Fruit fly (Drosophila melanogaster): ENCODE measurements around the gene CG16974.

The CG16974 gene

dm6 chr2L:13164994-13165801 is 26.6 kb downstream of the CG16974 start, which contains the start of gene Sirt1:
Gene Sirt1 (plus strand): TSS chr2L:13165564.
- TF ChIP-seq CG8478 (optimal IDR thresholded peaks at IDR 0.05): no peak
- TF ChIP-seq CTCF (optimal IDR thresholded peaks at IDR 0.05): no peak

DNA sequence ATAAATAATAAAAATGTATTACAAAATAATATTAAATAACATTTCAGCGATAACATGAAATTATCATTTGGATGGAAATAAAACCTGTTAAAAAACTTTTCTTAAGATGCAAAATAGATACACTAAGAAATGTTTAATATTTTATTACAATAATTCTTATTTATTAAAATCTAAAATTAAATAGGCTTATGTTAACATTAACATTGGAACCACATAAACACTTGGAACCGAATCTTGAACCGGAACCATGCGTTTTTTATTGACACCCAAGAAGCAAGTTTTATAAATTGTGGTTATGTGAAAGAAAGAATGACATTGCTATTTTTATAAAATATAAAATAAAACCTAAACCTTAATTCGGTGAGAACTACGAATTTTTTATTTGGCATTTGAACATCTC is 31.6 kb downstream of the CG16974 start, which contains the start of gene kmg:
Gene kmg (plus strand): TSS at position 301 of the 400 bp plus-strand sequence.
- no peak for TF ChIP-seq CG8478 (optimal IDR thresholded peaks at IDR 0.05)
- TF ChIP-seq CTCF (optimal IDR thresholded peaks at IDR 0.05): no peak

DNA sequence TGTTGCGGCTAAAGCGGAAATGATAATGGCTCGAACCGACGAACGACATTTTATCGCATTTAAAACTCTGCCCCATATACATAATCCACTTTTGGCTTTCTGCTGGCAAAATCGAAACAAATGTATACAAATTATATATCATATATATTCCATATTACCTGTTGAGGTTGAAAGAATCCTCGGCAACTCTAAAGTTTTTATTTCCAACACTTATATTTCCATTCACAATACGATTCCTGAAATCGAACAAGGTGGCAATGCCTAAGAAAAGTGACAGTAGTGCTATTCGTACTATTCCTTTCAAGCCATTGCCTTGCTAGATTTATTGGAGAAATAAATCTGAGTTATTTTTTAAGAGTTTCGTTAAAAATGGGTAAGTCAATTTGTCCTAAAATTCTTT is 33.3 kb downstream of the CG16974 start, which contains the start of gene Pk34A:
Gene Pk34A (plus strand): TSS at position 301 of the 400 bp plus-strand sequence.
- TF ChIP-seq CG8478 (optimal IDR thresholded peaks at IDR 0.05) (no peak), CTCF (optimal IDR thresholded peaks at IDR 0.05) (no peak)

- no peak for TF ChIP-seq CTCF (optimal IDR thresholded peaks at IDR 0.05)
- TF ChIP-seq CG8478 (optimal IDR thresholded peaks at IDR 0.05): no peak
Measured at dm6 chr2L:13157903-13158302, 33.9 kb downstream of the CG16974 start.

- TF ChIP-seq CTCF (optimal IDR thresholded peaks at IDR 0.05) (no peak), CG8478 (optimal IDR thresholded peaks at IDR 0.05) (no peak)
Measured at dm6 chr2L:13156349-13156748, 35.4 kb downstream of the CG16974 start.

- TF ChIP-seq CTCF (optimal IDR thresholded peaks at IDR 0.05) (no peak), CG8478 (optimal IDR thresholded peaks at IDR 0.05) (no peak)
Measured at dm6 chr2L:13154313-13154712, 37.5 kb downstream of the CG16974 start.

dm6 chr2L:13146254-13146653 is 45.5 kb downstream of the CG16974 start:
- TF ChIP-seq CG8478 (optimal IDR thresholded peaks at IDR 0.05) (no peak), CTCF (optimal IDR thresholded peaks at IDR 0.05) (no peak)

DNA sequence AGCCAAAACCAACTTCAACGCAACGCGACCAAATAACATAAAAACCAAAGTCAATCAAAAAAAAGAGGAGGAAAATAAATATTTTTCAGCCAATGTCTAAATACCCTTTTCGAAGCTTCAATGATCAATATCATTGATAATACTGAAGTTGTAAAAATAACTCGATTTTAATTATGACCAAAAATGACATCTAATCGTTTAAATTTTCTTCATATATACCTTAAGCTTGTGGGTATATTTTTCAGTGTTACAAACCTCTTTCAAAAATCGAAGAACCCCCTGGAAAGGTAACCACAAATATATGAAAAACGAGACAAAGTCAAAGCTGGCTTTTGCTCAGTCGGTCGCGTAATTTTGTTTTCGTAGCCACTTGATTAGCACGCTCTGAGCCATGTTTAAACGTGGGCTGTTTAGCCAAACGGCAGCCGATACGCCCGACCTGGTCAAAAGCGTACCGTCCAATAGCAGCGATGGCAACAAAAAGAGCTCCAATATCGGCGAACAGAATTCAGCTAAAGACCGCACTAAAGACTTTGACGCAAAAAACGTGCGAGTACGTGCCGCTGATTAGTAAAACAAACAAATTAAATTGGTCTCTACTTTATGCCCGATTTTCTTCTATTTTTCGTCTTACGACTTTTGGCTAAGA is 46.6 kb downstream of the CG16974 start:
- no peak for TF ChIP-seq CTCF (optimal IDR thresholded peaks at IDR 0.05)

- TF ChIP-seq CG8478 (optimal IDR thresholded peaks at IDR 0.05) (no peak), CTCF (optimal IDR thresholded peaks at IDR 0.05) (no peak)
Measured at dm6 chr2L:13143522-13143921, 48.3 kb downstream of the CG16974 start, which contains the start of gene CG16978. Gene CG16978 (minus strand): TSS chr2L:13143622.

DNA sequence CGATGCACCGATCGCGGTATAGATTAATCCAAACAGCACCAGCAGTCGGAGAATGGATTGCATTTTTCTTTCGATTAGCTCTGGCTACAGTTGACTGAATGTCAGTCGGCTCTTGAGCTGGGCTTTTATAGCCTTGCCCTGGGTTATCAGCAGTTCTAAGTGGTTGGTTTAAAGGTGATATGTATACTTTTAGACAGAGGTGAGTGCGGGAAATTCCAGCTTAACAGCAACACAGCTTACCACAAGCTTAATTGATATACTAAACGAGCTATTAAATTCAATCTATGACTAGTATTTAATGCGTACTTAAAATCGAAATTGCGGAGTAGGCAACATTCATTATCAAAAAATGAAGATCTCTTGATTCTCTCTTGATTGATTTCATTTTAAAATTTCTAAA is 49.0 kb downstream of the CG16974 start, which contains the start of gene CG9928:
Gene CG9928 (minus strand): TSS at position 101 of the 400 bp plus-strand sequence.
- TF ChIP-seq CG8478 (optimal IDR thresholded peaks at IDR 0.05) (no peak), CTCF (optimal IDR thresholded peaks at IDR 0.05) (no peak)

DNA sequence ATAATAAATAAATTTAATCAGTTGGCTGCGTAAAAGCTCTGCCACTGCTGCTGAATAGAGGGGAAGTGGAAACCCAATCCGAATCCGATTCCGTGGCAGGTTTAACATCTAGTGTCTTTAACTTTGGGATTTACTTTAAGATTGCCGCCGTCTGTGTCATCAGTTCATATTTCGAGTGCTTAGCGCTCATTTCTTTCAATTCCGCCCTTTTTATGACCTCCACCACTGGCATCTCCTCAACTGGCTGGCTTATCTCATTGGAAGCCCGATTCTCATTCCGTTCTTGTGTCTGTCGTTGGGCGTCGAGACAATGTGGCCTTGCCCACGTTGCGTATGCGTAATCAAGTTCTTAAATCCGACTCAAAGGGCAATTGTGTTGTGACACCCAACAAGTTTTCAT is 50.9 kb downstream of the CG16974 start:
- TF ChIP-seq CG8478 (optimal IDR thresholded peaks at IDR 0.05) (no peak), CTCF (optimal IDR thresholded peaks at IDR 0.05) (no peak)

DNA sequence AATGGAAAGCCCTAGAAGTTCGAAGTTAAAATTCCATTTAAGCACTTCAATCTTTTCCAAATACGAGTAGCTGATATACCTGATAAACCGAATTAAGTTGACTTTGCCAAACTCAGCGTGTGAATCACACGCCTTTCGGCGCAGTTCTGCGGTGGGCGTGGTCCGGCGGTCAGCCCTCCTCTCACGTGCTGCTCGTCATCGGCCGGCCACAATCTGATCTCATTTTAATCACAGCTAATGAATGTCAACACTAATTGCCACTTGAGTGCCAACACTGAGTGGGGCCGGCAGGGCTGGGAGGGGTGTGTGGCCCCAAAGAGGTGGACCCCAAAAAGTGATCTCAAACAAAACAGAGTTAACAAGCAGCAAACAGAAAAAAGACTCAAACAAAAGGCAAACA is 55.9 kb downstream of the CG16974 start:
- TF ChIP-seq CTCF (optimal IDR thresholded peaks at IDR 0.05) (no peak), CG8478 (optimal IDR thresholded peaks at IDR 0.05) (no peak)

All from S2 (cell line).